Fruit fly (Drosophila melanogaster) whole organism, embryonic: ENCODE data around the gene ebd1.
A peak's percentile ranks its signal among the peaks of the same experiment; 100 is the strongest.

Experiments
- Atf3 ChIP-seq: fragments of 200-800 bp; sonication (Bioruptor generic); optimal IDR thresholded peaks from 3 replicates; lab custom pipeline; 2016; ENCODE audit warnings: missing biosample characterization, missing genetic modification characterization
- BEAF-32 ChIP-seq: fragments of 200-800 bp; sonication (Bioruptor generic); optimal IDR thresholded peaks from 3 replicates; lab custom pipeline; 2017; ENCODE audit warnings: missing biosample characterization, missing genetic modification characterization, mild to moderate bottlenecking, moderate library complexity, missing genetic modification reagents
- CG10366 ChIP-seq: fragments of 200-800 bp; sonication (Bioruptor generic); IDR thresholded peaks from 2 replicates; pipeline ENCODE4 v1.3.6; 2022; ENCODE audit warnings: missing biosample characterization, missing genetic modification characterization
- CG10959 ChIP-seq: fragments of 200-800 bp; sonication (Bioruptor generic); IDR thresholded peaks from 2 replicates; pipeline ENCODE4 v1.3.6; 2022; ENCODE audit warnings: missing biosample characterization, missing genetic modification characterization
- CG12744 ChIP-seq: fragments of 200-800 bp; sonication (Bioruptor generic); optimal IDR thresholded peaks from 2 replicates; lab custom pipeline; 2016; ENCODE audit warnings: missing biosample characterization, missing genetic modification characterization
- CG13287 ChIP-seq: fragments of 200-800 bp; sonication (Bioruptor generic); IDR thresholded peaks from 2 replicates; pipeline ENCODE4 v1.3.6; 2022; ENCODE audit warnings: missing biosample characterization, missing genetic modification characterization; ENCODE audit not compliant: partially characterized antibody
- CG1647 ChIP-seq: fragments of 200-800 bp; sonication (Bioruptor generic); optimal IDR thresholded peaks from 3 replicates; lab custom pipeline; 2016; ENCODE audit warnings: missing biosample characterization, missing genetic modification characterization
- CG16863 ChIP-seq: fragments of 200-800 bp; sonication (Bioruptor generic); optimal IDR thresholded peaks from 3 replicates; lab custom pipeline; 2016; ENCODE audit warnings: missing biosample characterization, missing genetic modification characterization
- CG30020 ChIP-seq: fragments of 200-800 bp; optimal IDR thresholded peaks from 2 replicates; lab custom pipeline; 2019; ENCODE audit warnings: missing biosample characterization, mild to moderate bottlenecking, missing genetic modification characterization, moderate library complexity
- CG32772 ChIP-seq: fragments of 200-800 bp; sonication (Bioruptor generic); IDR thresholded peaks from 2 replicates; pipeline ENCODE4 v1.3.6; 2022; ENCODE audit warnings: missing biosample characterization, missing genetic modification characterization
- CG3995 ChIP-seq: fragments of 200-800 bp; sonication (Bioruptor generic); optimal IDR thresholded peaks from 3 replicates; lab custom pipeline; 2016; ENCODE audit warnings: missing biosample characterization, missing genetic modification characterization
- CG4328 ChIP-seq: fragments of 200-800 bp; sonication (Bioruptor generic); optimal IDR thresholded peaks from 3 replicates; lab custom pipeline; 2017; ENCODE audit warnings: missing biosample characterization, missing genetic modification reagents, missing genetic modification characterization
- CG4424 ChIP-seq: fragments of 200-800 bp; sonication (Bioruptor generic); optimal IDR thresholded peaks from 3 replicates; lab custom pipeline; 2016; ENCODE audit warnings: missing biosample characterization, missing genetic modification characterization
- CG8765 ChIP-seq: fragments of 200-800 bp; sonication (Bioruptor generic); IDR thresholded peaks from 2 replicates; pipeline ENCODE4 v1.3.6; 2022; ENCODE audit warnings: missing biosample characterization, missing genetic modification characterization
- CG9215 ChIP-seq: fragments of 200-800 bp; sonication (Bioruptor generic); IDR thresholded peaks from 2 replicates; pipeline ENCODE4 v1.3.6; 2022; ENCODE audit warnings: missing biosample characterization, missing genetic modification characterization
- CG9727 ChIP-seq: fragments of 200-800 bp; sonication (Bioruptor generic); optimal IDR thresholded peaks from 3 replicates; lab custom pipeline; 2017; ENCODE audit warnings: missing biosample characterization, mild to moderate bottlenecking, missing genetic modification characterization
- CTCF ChIP-seq: fragments of 200-800 bp; sonication (Bioruptor generic); optimal IDR thresholded peaks from 2 replicates; lab custom pipeline; 2017; ENCODE audit warnings: missing biosample characterization, mild to moderate bottlenecking, missing genetic modification characterization, moderate library complexity
- Chrac-16 ChIP-seq: fragments of 200-800 bp; sonication (Bioruptor generic); optimal IDR thresholded peaks from 3 replicates; lab custom pipeline; 2016; ENCODE audit warnings: missing biosample characterization, missing genetic modification characterization
- Dip2 ChIP-seq: fragments of 200-800 bp; sonication (Bioruptor generic); IDR thresholded peaks from 2 replicates; pipeline ENCODE4 v1.3.6; 2022; ENCODE audit warnings: missing biosample characterization, missing genetic modification characterization
- Jarid2 ChIP-seq: fragments of 200-800 bp; sonication (Bioruptor generic); optimal IDR thresholded peaks from 3 replicates; lab custom pipeline; 2017; ENCODE audit warnings: mild to moderate bottlenecking, missing biosample characterization, missing genetic modification reagents, missing genetic modification characterization
- Lim3 ChIP-seq: fragments of 200-800 bp; sonication (Bioruptor generic); IDR thresholded peaks from 2 replicates; pipeline ENCODE4 v1.3.6; 2022; ENCODE audit warnings: missing biosample characterization, missing genetic modification characterization
- Max ChIP-seq: fragments of 200-800 bp; sonication (Bioruptor generic); optimal IDR thresholded peaks from 2 replicates; lab custom pipeline; 2016; ENCODE audit warnings: missing biosample characterization, mild to moderate bottlenecking, missing genetic modification characterization
- Nf-YB ChIP-seq: fragments of 200-800 bp; sonication (Bioruptor generic); optimal IDR thresholded peaks from 3 replicates; lab custom pipeline; 2019; ENCODE audit warnings: missing biosample characterization, mild to moderate bottlenecking, missing genetic modification characterization, moderate library complexity
- Opbp ChIP-seq: fragments of 200-800 bp; sonication (Bioruptor generic); IDR thresholded peaks from 3 replicates; pipeline ENCODE4 v1.3.6; 2022; ENCODE audit warnings: missing biosample characterization, missing genetic modification characterization; ENCODE audit not compliant: partially characterized antibody
- Scr ChIP-seq: fragments of 200-800 bp; sonication (Bioruptor generic); IDR thresholded peaks from 2 replicates; pipeline ENCODE4 v1.3.6; 2022; ENCODE audit warnings: missing biosample characterization, missing genetic modification characterization; ENCODE audit not compliant: partially characterized antibody
- Ssrp ChIP-seq: fragments of 200-800 bp; sonication (Bioruptor generic); optimal IDR thresholded peaks from 2 replicates; lab custom pipeline; 2018; ENCODE audit warnings: missing biosample characterization, mild to moderate bottlenecking, missing genetic modification characterization, moderate library complexity
- Stat92E ChIP-seq, 3 experiments: fragments of >200 bp in 2 of 3; fragments of 200-800 bp in 1 of 3; sonication (Bioruptor generic) in 1 of 3; optimal IDR thresholded peaks; 2 replicates each; lab custom pipeline; 2017 to 2019; ENCODE audit warnings: missing biosample characterization in 3 of 3, missing genetic modification characterization in 3 of 3, mild to moderate bottlenecking in 1 of 3, moderate library complexity in 1 of 3
- YL-1 ChIP-seq: fragments of 200-800 bp; sonication (Bioruptor generic); optimal IDR thresholded peaks from 3 replicates; lab custom pipeline; 2017; ENCODE audit warnings: missing biosample characterization, mild to moderate bottlenecking, missing genetic modification characterization
- ab ChIP-seq: fragments of 200-800 bp; sonication (Bioruptor generic); optimal IDR thresholded peaks from 2 replicates; lab custom pipeline; 2016; ENCODE audit warnings: missing biosample characterization, missing genetic modification characterization
- al ChIP-seq: fragments of 200-800 bp; sonication (Bioruptor generic); IDR thresholded peaks from 2 replicates; pipeline ENCODE4 v1.3.6; 2022; ENCODE audit warnings: missing biosample characterization, missing genetic modification characterization
- bcd ChIP-seq: fragments of 200-800 bp; sonication (Bioruptor generic); optimal IDR thresholded peaks from 2 replicates; lab custom pipeline; 2017; ENCODE audit warnings: missing biosample characterization, mild to moderate bottlenecking, missing genetic modification characterization
- caup ChIP-seq: fragments of 200-800 bp; sonication (Bioruptor generic); optimal IDR thresholded peaks from 3 replicates; lab custom pipeline; 2017; ENCODE audit warnings: missing biosample characterization, mild to moderate bottlenecking, missing genetic modification characterization, moderate library complexity; ENCODE audit not compliant: severe bottlenecking
- corto ChIP-seq: fragments of 200-800 bp; sonication (Bioruptor generic); optimal IDR thresholded peaks from 2 replicates; lab custom pipeline; 2016; ENCODE audit warnings: missing biosample characterization, mild to moderate bottlenecking, missing genetic modification characterization, moderate library complexity
- da ChIP-seq: fragments of 200-800 bp; sonication (Bioruptor generic); optimal IDR thresholded peaks from 2 replicates; lab custom pipeline; 2016; ENCODE audit warnings: missing biosample characterization, missing genetic modification characterization
- dmrt99B ChIP-seq: fragments of 200-800 bp; sonication (Bioruptor generic); optimal IDR thresholded peaks from 2 replicates; lab custom pipeline; 2018; ENCODE audit warnings: missing biosample characterization, mild to moderate bottlenecking, missing genetic modification characterization, moderate library complexity
- esg ChIP-seq: fragments of 200-800 bp; sonication (Bioruptor generic); conservative IDR thresholded peaks from 2 replicates; pipeline ENCODE4 v1.3.6; 2022; ENCODE audit warnings: missing biosample characterization, missing genetic modification characterization
- grn ChIP-seq: fragments of 200-800 bp; sonication (Bioruptor generic); optimal IDR thresholded peaks from 3 replicates; lab custom pipeline; 2017; ENCODE audit warnings: missing biosample characterization, missing genetic modification characterization
- kay ChIP-seq: fragments of 200-800 bp; sonication (Bioruptor generic); optimal IDR thresholded peaks from 2 replicates; lab custom pipeline; 2016; ENCODE audit warnings: missing biosample characterization, missing genetic modification characterization
- ken ChIP-seq: fragments of 200-800 bp; sonication (Bioruptor generic); IDR thresholded peaks from 3 replicates; pipeline ENCODE4 v1.3.6; 2022; ENCODE audit warnings: missing biosample characterization, missing genetic modification characterization
- lmd ChIP-seq: fragments of 200-800 bp; sonication (Bioruptor generic); IDR thresholded peaks from 2 replicates; pipeline ENCODE4 v1.3.6; 2022; ENCODE audit warnings: missing biosample characterization, missing genetic modification characterization
- lola ChIP-seq, 3 experiments: fragments of >200 bp in 2 of 3; fragments of 200-800 bp in 1 of 3; sonication (Bioruptor generic) in 1 of 3; optimal IDR thresholded peaks; 2 replicates each; lab custom pipeline; 2017 to 2019; ENCODE audit warnings: missing biosample characterization in 3 of 3, missing genetic modification characterization in 3 of 3, mild to moderate bottlenecking in 1 of 3, moderate library complexity in 1 of 3
- p53 ChIP-seq: fragments of 200-800 bp; sonication (Bioruptor generic); optimal IDR thresholded peaks from 2 replicates; lab custom pipeline; 2016; ENCODE audit warnings: missing biosample characterization, missing genetic modification characterization
- pum ChIP-seq: fragments of 200-800 bp; sonication (Bioruptor generic); optimal IDR thresholded peaks from 2 replicates; lab custom pipeline; 2016; ENCODE audit warnings: missing biosample characterization, missing genetic modification characterization
- ranshi ChIP-seq: fragments of 200-800 bp; sonication (Bioruptor generic); IDR thresholded peaks from 2 replicates; pipeline ENCODE4 v1.3.6; 2022; ENCODE audit warnings: missing biosample characterization, missing genetic modification characterization
- sc ChIP-seq, 3 experiments: fragments of >200 bp in 2 of 3; fragments of 200-800 bp in 1 of 3; sonication (Bioruptor generic) in 1 of 3; optimal IDR thresholded peaks; 2 replicates in 2 of 3; 3 replicates in 1 of 3; lab custom pipeline; 2017; ENCODE audit warnings: mild to moderate bottlenecking in 1 of 3, missing biosample characterization in 1 of 3, missing genetic modification characterization in 1 of 3, missing genetic modification reagents in 1 of 3
- sisA ChIP-seq: fragments of 200-800 bp; sonication (Bioruptor generic); IDR thresholded peaks from 2 replicates; pipeline ENCODE4 v1.3.6; 2022; ENCODE audit warnings: missing biosample characterization, missing genetic modification characterization
- ttk ChIP-seq: fragments of 200-800 bp; sonication (Bioruptor generic); IDR thresholded peaks from 2 replicates; pipeline ENCODE4 v2.1.2; 2022; ENCODE audit warnings: missing biosample characterization, missing genetic modification characterization
- tup ChIP-seq: fragments of 200-800 bp; sonication (Bioruptor generic); optimal IDR thresholded peaks from 2 replicates; lab custom pipeline; 2016; ENCODE audit warnings: missing biosample characterization, mild to moderate bottlenecking, missing genetic modification characterization, moderate library complexity
- zfh1 ChIP-seq: fragments of 200-800 bp; sonication (Bioruptor generic); IDR thresholded peaks from 3 replicates; pipeline ENCODE4 v1.3.6; 2022; ENCODE audit warnings: missing biosample characterization, missing genetic modification characterization

ebd1 gene

dm6 chr3L:696404-697054 is 11.2 kb upstream of the ebd1 start (continued):
- TF ChIP-seq BEAF-32 (peak; percentile 9), Opbp (no peak), YL-1 (GFP tag; lab: Kevin White, UChicago) (peak; percentile 90), CG1647 (GFP tag; lab: Kevin White, UChicago) (peak; percentile 65), Dip2 (GFP tag; lab: Robert Waterston, UW) (peak; percentile 35; the same call in 1 of the 2 replicates), p53 (GFP tag; lab: Kevin White, UChicago) (no peak), kay (GFP tag; lab: Kevin White, UChicago) (peak; percentile 89), Ssrp (peak; percentile 95), Atf3 (peak; percentile 29), CG4328 (GFP tag; lab: Kevin White, UChicago) (peak; percentile 74), caup (GFP tag; lab: Kevin White, UChicago) (peak; percentile 96), lola (GFP tag; optimal IDR thresholded peaks at IDR 0.05; lab: Kevin White, UChicago) (peak in 1 of 3 experiments; percentile 97), esg (GFP tag; lab: Robert Waterston, UW) (peak; percentile 94), tup (peak; percentile 81), Chrac-16 (GFP tag; lab: Kevin White, UChicago) (peak; percentile 88), CG9727 (GFP tag; lab: Kevin White, UChicago) (peak; percentile 98), Lim3 (peak; percentile 79), corto (GFP tag; lab: Kevin White, UChicago) (peak; percentile 88), CG4424 (GFP tag; lab: Kevin White, UChicago) (peak; percentile 96), sisA (peak; percentile 94), CG10366 (peak; percentile 93), ab (GFP tag; lab: Kevin White, UChicago) (peak; percentile 18), ttk (GFP tag; lab: Robert Waterston, UW) (peak; percentile 95), Jarid2 (GFP tag; lab: Kevin White, UChicago) (peak; percentile 82), Nf-YB (GFP tag; lab: Kevin White, UChicago) (peak; percentile 85), CG3995 (peak; percentile 45), ken (GFP tag; lab: Robert Waterston, UW) (peak; percentile 95), CG8765 (GFP tag; lab: Robert Waterston, UW) (peak; percentile 96), CG13287 (GFP tag; lab: Robert Waterston, UW) (no peak), CG30020 (peak; percentile 72), da (GFP tag; lab: Kevin White, UChicago) (peak; percentile 23), CG16863 (GFP tag; lab: Kevin White, UChicago) (peak; percentile 65), CG9215 (GFP tag; lab: Robert Waterston, UW) (peak; percentile 88), ranshi (GFP tag; lab: Robert Waterston, UW) (peak; percentile 97), grn (GFP tag; lab: Kevin White, UChicago) (no peak), sc (optimal IDR thresholded peaks at IDR 0.05; lab: Kevin White, UChicago) (no peak), sc (GFP tag; optimal IDR thresholded peaks at IDR 0.05; lab: Kevin White, UChicago) (peak; percentile 93), al (peak; percentile 90), bcd (GFP tag; lab: Kevin White, UChicago) (peak; percentile 95), CG10959 (peak; percentile 97), Stat92E (GFP tag; optimal IDR thresholded peaks at IDR 0.05; lab: Kevin White, UChicago) (peak in 1 of 3 experiments; percentile 94), CG32772 (GFP tag; lab: Robert Waterston, UW) (peak; percentile 94), zfh1 (peak; percentile 97), Max (GFP tag; lab: Kevin White, UChicago) (peak; percentile 93), lmd (GFP tag; lab: Robert Waterston, UW) (peak; percentile 95), pum (GFP tag; lab: Kevin White, UChicago) (peak; percentile 64), Scr (GFP tag; lab: Robert Waterston, UW) (no peak), dmrt99B (peak; percentile 97), CG12744 (GFP tag; lab: Kevin White, UChicago) (peak; percentile 9), CTCF (GFP tag; lab: Kevin White, UChicago) (peak; percentile 54)
